Worm (Caenorhabditis elegans): ENCODE results near the gene arx-2.

DNA sequence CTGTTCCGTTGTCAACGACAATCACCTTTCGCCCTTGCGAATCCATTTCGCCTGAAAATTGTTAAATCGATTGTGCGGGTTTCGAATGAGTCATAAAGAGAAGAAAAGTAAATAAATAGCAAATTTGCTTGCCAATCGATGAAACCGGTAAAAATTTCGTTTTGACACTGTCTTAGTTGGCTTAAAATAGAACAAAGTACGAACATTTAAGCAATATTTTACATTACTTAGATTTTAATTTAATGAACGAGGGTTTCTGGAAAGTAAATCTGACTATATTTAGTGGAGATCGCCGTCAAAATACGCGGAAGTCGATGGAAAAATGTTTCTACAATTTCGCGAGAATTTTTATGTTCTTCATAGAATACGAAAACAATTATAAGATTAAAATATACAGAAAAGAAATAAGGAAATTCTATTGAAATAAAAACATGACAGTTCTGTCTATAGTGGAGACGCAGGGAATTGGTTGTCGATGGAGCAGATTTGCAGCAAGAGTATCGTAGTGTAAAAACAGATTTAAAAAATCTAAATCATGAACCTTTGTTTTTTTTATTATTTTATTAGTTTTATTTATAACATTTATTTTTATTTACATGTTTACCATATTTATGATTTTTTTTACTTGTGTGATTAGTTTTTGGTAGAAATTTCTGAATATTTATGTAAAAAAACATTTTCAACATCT is at the start of gene arx-2:
- TF ChIP-seq dpl-1 (GFP tag; optimal IDR thresholded peaks at IDR 0.05) (peak in 1 of 3 experiments; percentile 64), fos-1 (tag; optimal IDR thresholded peaks at IDR 0.05) (no peak), snpc-4 (tag; optimal IDR thresholded peaks at IDR 0.05) (no peak), nhr-90 (tag; optimal IDR thresholded peaks at IDR 0.05; ENCODE audit: poor library complexity) (no peak)

Measured in whole organism, L1 larva.